Worm (Caenorhabditis elegans): ENCODE measurements around the gene C50E3.9.

C50E3.9 gene

ce11 chrV:7600149-7600548 is at the start of gene C50E3.9:
Gene C50E3.9 (minus strand): TSS chrV:7600249.
- TF ChIP-seq W03F9.2 (tag; optimal IDR thresholded peaks at IDR 0.05): no peak
- no peak for TF ChIP-seq him-1 (tag; optimal IDR thresholded peaks at IDR 0.05)
- TF ChIP-seq dao-5 (tag; optimal IDR thresholded peaks at IDR 0.05): no peak

- no peak for TF ChIP-seq him-1 (tag; optimal IDR thresholded peaks at IDR 0.05)
- TF ChIP-seq dao-5 (tag; optimal IDR thresholded peaks at IDR 0.05): no peak
- no peak for TF ChIP-seq W03F9.2 (tag; optimal IDR thresholded peaks at IDR 0.05)
These were observed 47.1 kb upstream of the C50E3.9 start for ce11 chrV:7647147-7647546.

- TF ChIP-seq dao-5 (tag; optimal IDR thresholded peaks at IDR 0.05) (no peak), him-1 (tag; optimal IDR thresholded peaks at IDR 0.05) (no peak), W03F9.2 (tag; optimal IDR thresholded peaks at IDR 0.05) (no peak)
These were observed 45.4 kb upstream of the C50E3.9 start, which contains the start of gene str-47 for ce11 chrV:7645454-7645853. Gene str-47 (plus strand): TSS chrV:7645754.

- no peak for TF ChIP-seq W03F9.2 (tag; optimal IDR thresholded peaks at IDR 0.05)
- no peak for TF ChIP-seq him-1 (tag; optimal IDR thresholded peaks at IDR 0.05)
- no peak for TF ChIP-seq dao-5 (tag; optimal IDR thresholded peaks at IDR 0.05)
These were observed 43.4 kb upstream of the C50E3.9 start, which contains the start of gene F07C4.11 for ce11 chrV:7643416-7643815. Gene F07C4.11 (minus strand): TSS chrV:7643516.

- TF ChIP-seq dao-5 (tag; optimal IDR thresholded peaks at IDR 0.05) (no peak), W03F9.2 (tag; optimal IDR thresholded peaks at IDR 0.05) (no peak), him-1 (tag; optimal IDR thresholded peaks at IDR 0.05) (no peak)
These were observed 41.7 kb upstream of the C50E3.9 start for ce11 chrV:7641718-7642117.

ce11 chrV:7639787-7640186 is 39.7 kb upstream of the C50E3.9 start, which contains the start of gene F07C4.10:
Gene F07C4.10 (minus strand): TSS chrV:7639887.
- no peak for TF ChIP-seq W03F9.2 (tag; optimal IDR thresholded peaks at IDR 0.05)
- TF ChIP-seq dao-5 (tag; optimal IDR thresholded peaks at IDR 0.05): no peak
- TF ChIP-seq him-1 (tag; optimal IDR thresholded peaks at IDR 0.05): no peak

- TF ChIP-seq dao-5 (tag; optimal IDR thresholded peaks at IDR 0.05) (no peak), him-1 (tag; optimal IDR thresholded peaks at IDR 0.05) (no peak), W03F9.2 (tag; optimal IDR thresholded peaks at IDR 0.05) (no peak)
These were observed 39.3 kb upstream of the C50E3.9 start for ce11 chrV:7639356-7639755.

ce11 chrV:7637801-7638200 is 37.8 kb upstream of the C50E3.9 start, which contains the start of gene clec-45:
Gene clec-45 (plus strand): TSS chrV:7638101.
- TF ChIP-seq W03F9.2 (tag; optimal IDR thresholded peaks at IDR 0.05) (no peak), dao-5 (tag; optimal IDR thresholded peaks at IDR 0.05) (no peak), him-1 (tag; optimal IDR thresholded peaks at IDR 0.05) (no peak)

- TF ChIP-seq dao-5 (tag; optimal IDR thresholded peaks at IDR 0.05) (no peak), him-1 (tag; optimal IDR thresholded peaks at IDR 0.05) (no peak), W03F9.2 (tag; optimal IDR thresholded peaks at IDR 0.05) (no peak)
These were observed 35.4 kb upstream of the C50E3.9 start, which contains the start of gene srd-29 for ce11 chrV:7635469-7635868. Gene srd-29 (plus strand): TSS chrV:7635769.

ce11 chrV:7634657-7635056 is 34.6 kb upstream of the C50E3.9 start, which contains the start of gene srd-31:
Gene srd-31 (minus strand): TSS chrV:7634757.
- TF ChIP-seq him-1 (tag; optimal IDR thresholded peaks at IDR 0.05) (no peak), dao-5 (tag; optimal IDR thresholded peaks at IDR 0.05) (no peak), W03F9.2 (tag; optimal IDR thresholded peaks at IDR 0.05) (no peak)

- TF ChIP-seq him-1 (tag; optimal IDR thresholded peaks at IDR 0.05) (no peak), dao-5 (tag; optimal IDR thresholded peaks at IDR 0.05) (no peak), W03F9.2 (tag; optimal IDR thresholded peaks at IDR 0.05) (no peak)
These were observed 31.7 kb upstream of the C50E3.9 start, which contains the start of gene srd-25 for ce11 chrV:7631732-7632131. Gene srd-25 (plus strand): TSS chrV:7632032.

ce11 chrV:7629504-7629903 is 29.5 kb upstream of the C50E3.9 start, which contains the start of gene srd-30:
Gene srd-30 (plus strand): TSS chrV:7629804.
- TF ChIP-seq dao-5 (tag; optimal IDR thresholded peaks at IDR 0.05) (no peak), him-1 (tag; optimal IDR thresholded peaks at IDR 0.05) (no peak), W03F9.2 (tag; optimal IDR thresholded peaks at IDR 0.05) (no peak)

ce11 chrV:7626550-7626949 is 26.5 kb upstream of the C50E3.9 start, which contains the start of gene F07C4.6:
Gene F07C4.6 (plus strand): TSS chrV:7626850.
- TF ChIP-seq W03F9.2 (tag; optimal IDR thresholded peaks at IDR 0.05): no peak

ce11 chrV:7624652-7625051 is 24.6 kb upstream of the C50E3.9 start, which contains the start of gene grsp-4:
Gene grsp-4 (plus strand): TSS chrV:7624952.
- TF ChIP-seq dao-5 (tag; optimal IDR thresholded peaks at IDR 0.05): no peak
- TF ChIP-seq W03F9.2 (tag; optimal IDR thresholded peaks at IDR 0.05): no peak
- no peak for TF ChIP-seq him-1 (tag; optimal IDR thresholded peaks at IDR 0.05)

- TF ChIP-seq dao-5 (tag; optimal IDR thresholded peaks at IDR 0.05): no peak
- TF ChIP-seq W03F9.2 (tag; optimal IDR thresholded peaks at IDR 0.05): no peak
- no peak for TF ChIP-seq him-1 (tag; optimal IDR thresholded peaks at IDR 0.05)
These were observed 24.1 kb upstream of the C50E3.9 start, which contains the start of gene C50E3.13 for ce11 chrV:7624152-7624551. Gene C50E3.13 (minus strand): TSS chrV:7624252.

Measured in whole organism, L4/young adult.